Fruit fly (Drosophila melanogaster) whole organism, larva: ENCODE measurements around the gene CG15728.

ENCODE experiments used
- noc ChIP-seq: fragments of 200-800 bp; sonication (Bioruptor generic); optimal IDR thresholded peaks from 3 replicates; lab custom pipeline; 2019; ENCODE audit warnings: missing biosample characterization, mild to moderate bottlenecking, missing genetic modification characterization, moderate library complexity

Gene CG15728

DNA sequence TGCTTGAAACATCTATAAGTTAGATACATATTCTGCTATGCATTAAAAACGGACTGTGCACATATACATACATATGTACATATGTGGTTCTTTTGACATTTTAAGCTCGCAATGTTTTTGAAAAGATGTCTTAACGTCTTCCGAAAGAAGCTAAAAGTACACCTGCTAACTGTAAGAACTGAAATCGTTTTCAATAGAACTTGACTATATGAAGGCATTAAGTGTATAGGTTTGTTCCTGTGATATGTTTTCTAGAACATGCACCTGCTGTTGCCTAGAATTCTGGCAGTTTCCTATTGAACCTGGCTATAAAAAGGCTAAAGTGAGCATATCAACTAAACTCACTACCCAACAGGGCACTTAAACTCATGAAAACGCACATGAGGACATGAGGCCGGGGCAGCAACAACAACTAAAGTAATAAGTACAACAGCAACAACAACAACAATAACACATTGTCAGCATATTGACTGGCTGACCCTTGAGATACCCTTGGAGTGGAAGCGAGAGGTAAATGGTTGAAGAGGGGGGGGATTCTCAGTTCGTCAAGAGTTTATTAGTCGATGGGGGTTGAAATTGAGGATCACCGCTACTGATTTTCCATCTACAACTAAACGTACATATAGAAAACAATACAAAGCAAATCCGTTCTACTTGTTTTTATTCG, 40.2 kb downstream of the CG15728 start:
- no peak for TF ChIP-seq noc

DNA sequence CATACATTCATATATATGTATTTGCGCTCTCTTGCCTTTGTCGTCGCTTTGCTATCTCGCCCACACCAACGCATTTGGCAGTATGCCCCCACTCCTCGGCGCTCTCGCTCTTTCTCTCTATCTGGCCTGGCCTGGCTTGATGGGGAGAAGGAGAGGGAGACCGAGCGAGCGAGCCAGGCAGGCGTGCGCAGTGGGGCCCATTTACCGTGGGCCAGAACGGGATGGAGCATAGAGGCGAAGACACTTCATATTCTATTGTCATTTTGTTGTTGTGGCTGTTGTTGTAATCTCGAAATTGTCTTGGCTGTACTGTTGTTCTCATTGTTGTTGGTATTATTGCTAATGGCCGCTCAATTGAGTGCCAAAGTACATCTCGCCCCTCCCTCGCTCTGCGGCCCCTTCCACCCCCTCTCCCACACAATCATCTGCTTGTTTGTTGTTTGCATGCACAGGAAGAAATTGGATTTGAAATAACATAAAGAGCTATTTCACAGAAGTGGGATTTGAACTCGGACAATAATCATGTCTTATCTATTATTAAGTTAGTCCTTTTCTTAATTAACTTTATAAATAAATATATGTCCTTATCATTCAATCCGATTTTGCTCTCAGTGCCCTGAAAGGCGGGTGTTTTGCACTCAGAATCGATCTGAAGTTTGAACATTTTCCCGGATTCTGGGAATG, 41.2 kb downstream of the CG15728 start:
- TF ChIP-seq noc: peak; percentile 89

DNA sequence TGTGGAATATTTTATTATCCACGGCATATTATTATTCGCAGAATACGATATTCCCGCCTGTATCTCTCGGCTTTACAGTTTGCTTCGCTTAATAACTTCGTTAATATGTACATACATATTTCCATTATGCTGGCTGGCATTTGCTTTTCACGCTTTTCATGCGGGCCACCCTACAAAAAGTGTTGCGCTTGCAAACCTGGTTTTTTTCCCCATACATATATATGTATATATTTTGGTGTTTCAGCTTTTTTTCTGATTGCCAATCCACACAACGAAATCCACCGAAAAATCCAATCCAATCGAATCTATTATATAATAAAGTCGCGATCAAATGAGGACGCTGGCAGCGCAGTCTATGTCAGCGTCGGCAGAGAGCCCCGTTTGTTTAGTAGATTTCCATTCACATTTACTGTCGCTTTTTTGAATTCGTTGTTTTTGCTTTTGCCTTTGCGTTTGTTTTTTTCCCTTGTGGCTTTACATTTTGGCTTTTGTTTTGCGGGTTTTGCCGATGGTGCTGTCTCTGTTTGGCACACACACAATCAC, 41.8 kb downstream of the CG15728 start:
- no peak for TF ChIP-seq noc

dm6 chrX:12666471-12666884, 42.4 kb downstream of the CG15728 start:
- peak; percentile 97 for TF ChIP-seq noc

DNA sequence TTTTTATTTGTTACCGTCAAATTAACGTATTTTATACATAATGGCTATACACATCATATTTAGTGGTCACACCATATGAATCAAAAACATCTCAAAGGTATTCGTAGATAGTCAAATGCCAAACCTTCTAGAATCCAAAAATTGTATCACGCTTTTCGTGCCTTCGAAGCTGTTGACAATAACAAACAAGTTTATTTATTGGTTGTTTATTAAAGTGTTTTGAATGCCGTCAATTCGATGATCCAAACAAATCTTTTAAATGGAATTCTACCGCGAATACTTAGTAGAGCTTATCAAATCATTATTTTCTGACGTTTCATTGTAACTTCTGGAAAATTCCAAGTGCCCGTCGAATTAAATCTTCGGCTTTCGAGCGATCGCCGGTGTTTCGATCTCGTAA, 42.9 kb downstream of the CG15728 start:
- no peak for TF ChIP-seq noc

DNA sequence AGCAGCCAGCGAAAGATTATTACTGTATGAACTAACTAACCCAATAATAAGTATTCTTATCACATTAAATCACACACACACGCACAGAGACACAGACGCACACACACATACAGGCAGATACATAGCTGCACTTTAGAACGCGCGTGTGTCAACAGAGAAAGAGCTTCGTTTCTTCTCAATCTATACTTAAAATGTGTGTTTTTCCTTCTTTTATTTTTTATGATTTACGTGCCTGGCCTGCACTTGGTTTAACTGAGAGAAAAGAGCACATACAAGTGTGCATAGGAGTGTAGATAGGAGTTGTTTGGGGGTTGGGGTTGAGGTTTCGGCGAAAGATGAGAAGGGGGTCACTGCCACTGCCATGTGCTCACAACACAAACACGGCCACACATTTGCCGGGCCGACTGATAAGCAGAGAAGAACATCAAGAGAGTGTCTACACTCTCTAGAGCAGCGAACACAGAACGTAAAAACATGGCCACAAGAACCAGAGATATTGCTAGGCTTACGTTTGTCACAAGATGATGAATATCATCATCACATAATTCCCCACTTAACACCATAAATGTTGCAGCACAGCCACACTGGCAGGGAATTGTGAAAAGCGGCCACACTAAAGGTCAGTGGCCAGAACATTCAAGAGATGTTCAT, 43.6 kb downstream of the CG15728 start:
- TF ChIP-seq noc: peak; percentile 70

dm6 chrX:12668723-12669122, 44.6 kb downstream of the CG15728 start:
- peak; percentile 26 for TF ChIP-seq noc

DNA sequence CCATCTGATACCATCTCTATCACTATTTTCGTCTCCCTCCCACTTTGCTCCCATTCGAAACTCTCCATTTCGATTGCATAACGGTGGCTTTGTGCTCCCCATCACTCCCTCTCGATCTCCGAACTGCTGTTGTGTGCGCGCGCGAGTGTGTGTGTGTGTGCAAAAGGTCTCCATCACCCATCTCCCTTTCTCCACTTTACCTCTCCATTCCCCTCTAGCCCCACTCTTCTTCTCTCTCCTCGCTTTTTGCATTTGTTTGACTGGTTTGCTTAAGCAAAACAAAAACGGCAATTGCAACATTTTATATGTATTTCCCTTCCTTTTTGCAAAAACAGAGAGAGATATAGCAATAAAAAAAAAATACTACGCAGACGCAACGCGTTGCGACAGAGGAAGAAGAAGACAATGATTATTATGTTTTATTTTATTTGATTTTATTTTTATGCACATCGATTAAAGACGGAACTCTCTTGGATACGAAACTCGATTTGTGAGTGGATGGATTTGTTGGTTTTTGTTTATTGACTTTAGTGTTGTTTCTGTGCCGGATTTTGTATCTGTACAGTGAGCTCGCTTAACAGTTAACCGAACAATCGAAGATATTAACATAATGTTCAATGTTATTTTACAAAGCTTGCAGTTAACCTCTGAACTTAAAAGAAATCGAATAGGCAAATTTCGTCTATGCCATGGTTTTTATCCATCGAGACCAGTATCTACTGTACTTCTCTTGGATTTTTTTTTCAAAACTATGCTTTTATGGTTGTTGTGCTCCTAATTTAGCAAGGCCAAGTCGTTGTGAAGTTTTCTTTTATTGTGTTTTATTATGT, 45.8 kb downstream of the CG15728 start:
- TF ChIP-seq noc: peak; percentile 89

dm6 chrX:12670530-12671285, 46.6 kb downstream of the CG15728 start:
- TF ChIP-seq noc: no peak

- TF ChIP-seq noc: peak; percentile 19
Observed at dm6 chrX:12672317-12673172, 48.5 kb downstream of the CG15728 start.

DNA sequence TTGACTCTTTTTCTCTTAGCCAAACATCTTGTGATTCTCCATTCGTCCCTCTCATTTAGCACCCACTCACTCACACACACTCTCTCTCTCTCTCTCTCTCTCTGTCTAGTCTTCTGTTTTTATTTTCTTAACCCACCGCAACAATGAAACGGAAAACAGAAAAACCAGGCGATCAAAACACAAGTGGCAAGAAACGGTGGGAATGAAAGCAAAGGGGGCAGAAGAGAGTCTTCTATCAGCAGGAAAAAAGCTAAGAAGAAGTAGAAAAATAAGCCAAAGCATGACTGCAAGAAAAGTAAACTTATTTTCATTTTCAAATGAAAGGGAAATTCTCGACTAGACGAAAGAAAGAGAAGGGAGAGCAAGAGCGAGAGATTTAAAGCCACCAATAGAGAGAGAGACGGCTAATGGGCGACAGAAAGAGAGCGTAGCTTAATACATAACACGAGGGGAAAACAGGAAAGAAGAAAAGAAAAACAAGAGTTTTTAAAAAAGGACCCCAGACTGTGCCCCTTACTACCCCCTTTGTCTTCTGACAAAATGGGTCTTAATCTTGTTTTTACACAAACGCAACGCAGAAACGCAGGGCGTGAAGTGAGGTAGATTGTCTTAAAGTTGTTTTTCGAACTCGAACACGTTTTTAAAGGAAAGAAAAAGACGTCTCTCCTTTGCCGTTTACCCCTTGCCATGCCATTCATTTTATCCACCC, 49.9 kb downstream of the CG15728 start:
- TF ChIP-seq noc: no peak

DNA sequence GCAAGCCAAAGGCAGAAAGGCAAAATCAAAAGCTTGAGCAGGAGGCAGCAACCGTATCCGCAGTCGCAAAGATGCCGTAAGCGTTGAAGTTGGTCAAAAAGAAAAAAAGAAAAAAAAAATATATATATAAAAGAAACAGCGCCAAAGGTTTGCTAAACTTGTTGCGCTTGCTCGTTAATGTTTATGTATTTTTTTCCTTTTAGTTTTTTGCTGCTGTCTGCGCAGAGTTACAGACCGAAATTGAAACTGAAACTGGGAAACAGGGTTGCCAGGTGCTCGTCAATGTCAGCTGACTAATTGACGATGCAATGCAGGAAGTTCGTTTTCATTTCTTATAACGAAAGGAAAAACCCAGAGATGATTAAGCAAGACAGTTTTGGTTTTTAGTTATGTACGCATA, 51.2 kb downstream of the CG15728 start:
- no peak for TF ChIP-seq noc

dm6 chrX:12675798-12676553, 51.9 kb downstream of the CG15728 start:
- no peak for TF ChIP-seq noc
